Worm (Caenorhabditis elegans) whole organism, mixed stage, embryonic: ENCODE measurements around the gene C10C6.3.

ENCODE experiments used
- M03D4.4 ChIP-seq: sonication (generic microtip); optimal IDR thresholded peaks from 2 replicates; lab custom pipeline; 2017; ENCODE audit warnings: mild to moderate bottlenecking, missing genetic modification characterization, missing compliant biosample characterization
- blmp-1 ChIP-seq: fragments of 150-350 bp; optimal IDR thresholded peaks from 2 replicates; lab custom pipeline; 2014; ENCODE audit warnings: missing biosample characterization, missing genetic modification characterization
- ceh-39 ChIP-seq: fragments of 150-350 bp; optimal IDR thresholded peaks from 2 replicates; lab custom pipeline; 2014; ENCODE audit warnings: missing biosample characterization, missing genetic modification characterization
- ceh-43 ChIP-seq: fragments of 200-800 bp; sonication (Bioruptor generic); optimal IDR thresholded peaks from 2 replicates; lab custom pipeline; 2018; ENCODE audit warnings: mild to moderate bottlenecking, missing genetic modification characterization, moderate library complexity, missing compliant biosample characterization
- ceh-83 ChIP-seq: fragments of 200-800 bp; sonication (Bioruptor generic); optimal IDR thresholded peaks from 2 replicates; lab custom pipeline; 2018; ENCODE audit warnings: mild to moderate bottlenecking, missing genetic modification characterization, missing compliant biosample characterization
- ces-1 ChIP-seq: fragments of 150-350 bp; optimal IDR thresholded peaks from 2 replicates; lab custom pipeline; 2014; ENCODE audit warnings: missing biosample characterization, missing genetic modification reagents, missing genetic modification characterization
- cnd-1 ChIP-seq: fragments of 200-800 bp; sonication (Bioruptor generic); optimal IDR thresholded peaks from 2 replicates; lab custom pipeline; 2018; ENCODE audit warnings: mild to moderate bottlenecking, missing genetic modification characterization, missing compliant biosample characterization
- elt-1 ChIP-seq: sonication (generic microtip); optimal IDR thresholded peaks from 2 replicates; lab custom pipeline; 2017; ENCODE audit warnings: missing genetic modification characterization, mild to moderate bottlenecking, missing compliant biosample characterization, antibody characterized with exemption, moderate library complexity, borderline replicate concordance; ENCODE audit not compliant: insufficient read depth
- elt-3 ChIP-seq: fragments of 150-350 bp; optimal IDR thresholded peaks from 2 replicates; lab custom pipeline; 2014; ENCODE audit warnings: missing biosample characterization, missing genetic modification characterization
- flh-1 ChIP-seq: fragments of 200-800 bp; sonication (Bioruptor generic); optimal IDR thresholded peaks from 2 replicates; lab custom pipeline; 2018; ENCODE audit warnings: mild to moderate bottlenecking, missing genetic modification characterization, moderate library complexity, missing compliant biosample characterization
- ham-2 ChIP-seq: fragments of 200-800 bp; sonication (Bioruptor generic); optimal IDR thresholded peaks from 2 replicates; lab custom pipeline; 2018; ENCODE audit warnings: mild to moderate bottlenecking, missing genetic modification characterization, missing compliant biosample characterization
- hlh-1 ChIP-seq: fragments of 150-350 bp; optimal IDR thresholded peaks from 2 replicates; lab custom pipeline; 2014; ENCODE audit warnings: missing biosample characterization, missing genetic modification reagents, missing genetic modification characterization
- lin-13 ChIP-seq: fragments of 150-350 bp; optimal IDR thresholded peaks from 2 replicates; lab custom pipeline; 2014; ENCODE audit warnings: missing biosample characterization, missing genetic modification characterization
- lin-32 ChIP-seq: fragments of 200-800 bp; sonication (Bioruptor generic); optimal IDR thresholded peaks from 2 replicates; lab custom pipeline; 2018; ENCODE audit warnings: mild to moderate bottlenecking, missing genetic modification characterization, missing compliant biosample characterization
- lsy-2 ChIP-seq: fragments of 150-350 bp; optimal IDR thresholded peaks from 2 replicates; lab custom pipeline; 2014; ENCODE audit warnings: missing biosample characterization, missing genetic modification characterization
- mab-5 ChIP-seq: fragments of 150-350 bp; optimal IDR thresholded peaks from 2 replicates; lab custom pipeline; 2014; ENCODE audit warnings: missing biosample characterization, missing genetic modification characterization
- mls-2 ChIP-seq: sonication (generic microtip); optimal IDR thresholded peaks from 2 replicates; lab custom pipeline; 2016; ENCODE audit warnings: mild to moderate bottlenecking, missing genetic modification characterization, moderate library complexity, missing compliant biosample characterization
- nhr-12 ChIP-seq: fragments of 150-350 bp; optimal IDR thresholded peaks from 2 replicates; lab custom pipeline; 2014; ENCODE audit warnings: missing biosample characterization, missing genetic modification characterization
- nhr-2 ChIP-seq: fragments of 150-350 bp; optimal IDR thresholded peaks from 2 replicates; lab custom pipeline; 2014; ENCODE audit warnings: missing biosample characterization, missing genetic modification characterization
- nhr-237 ChIP-seq: fragments of 150-350 bp; optimal IDR thresholded peaks from 2 replicates; lab custom pipeline; 2014; ENCODE audit warnings: missing biosample characterization, missing genetic modification characterization
- nhr-28 ChIP-seq: fragments of 150-350 bp; optimal IDR thresholded peaks from 2 replicates; lab custom pipeline; 2014; ENCODE audit warnings: missing biosample characterization, missing genetic modification characterization
- nhr-76 ChIP-seq: sonication (generic microtip); optimal IDR thresholded peaks from 2 replicates; lab custom pipeline; 2017; ENCODE audit warnings: missing biosample characterization, missing genetic modification characterization
- pha-4 ChIP-seq: fragments of 150-350 bp; optimal IDR thresholded peaks from 2 replicates; lab custom pipeline; 2018; ENCODE audit warnings: missing biosample characterization, missing genetic modification reagents, missing genetic modification characterization
- sem-2 ChIP-seq: fragments of 200-800 bp; sonication (Bioruptor generic); optimal IDR thresholded peaks from 2 replicates; lab custom pipeline; 2018; ENCODE audit warnings: mild to moderate bottlenecking, missing genetic modification characterization, missing compliant biosample characterization
- sptf-1 ChIP-seq: sonication (generic microtip); optimal IDR thresholded peaks from 2 replicates; lab custom pipeline; 2017; ENCODE audit warnings: mild to moderate bottlenecking, missing genetic modification characterization, moderate library complexity, missing compliant biosample characterization
- tbx-8 ChIP-seq: fragments of 200-800 bp; sonication (Bioruptor generic); optimal IDR thresholded peaks from 2 replicates; lab custom pipeline; 2018; ENCODE audit warnings: mild to moderate bottlenecking, missing genetic modification characterization, moderate library complexity, missing compliant biosample characterization
- unc-120 ChIP-seq: sonication (generic microtip); optimal IDR thresholded peaks from 2 replicates; lab custom pipeline; 2017; ENCODE audit warnings: missing genetic modification characterization, missing compliant biosample characterization; ENCODE audit not compliant: poor library complexity, severe bottlenecking
- unc-39 ChIP-seq: fragments of 150-350 bp; optimal IDR thresholded peaks from 2 replicates; lab custom pipeline; 2014; ENCODE audit warnings: missing biosample characterization, missing genetic modification characterization
- unc-62 ChIP-seq: fragments of 150-350 bp; optimal IDR thresholded peaks from 2 replicates; lab custom pipeline; 2014; ENCODE audit warnings: missing biosample characterization, missing genetic modification reagents, missing genetic modification characterization
- zip-8 ChIP-seq: fragments of 150-350 bp; optimal IDR thresholded peaks from 2 replicates; lab custom pipeline; 2014; ENCODE audit warnings: missing biosample characterization, missing genetic modification characterization
- ztf-11 ChIP-seq: fragments of 150-350 bp; optimal IDR thresholded peaks from 2 replicates; lab custom pipeline; 2014; ENCODE audit warnings: missing biosample characterization, missing genetic modification characterization

The C10C6.3 gene

DNA sequence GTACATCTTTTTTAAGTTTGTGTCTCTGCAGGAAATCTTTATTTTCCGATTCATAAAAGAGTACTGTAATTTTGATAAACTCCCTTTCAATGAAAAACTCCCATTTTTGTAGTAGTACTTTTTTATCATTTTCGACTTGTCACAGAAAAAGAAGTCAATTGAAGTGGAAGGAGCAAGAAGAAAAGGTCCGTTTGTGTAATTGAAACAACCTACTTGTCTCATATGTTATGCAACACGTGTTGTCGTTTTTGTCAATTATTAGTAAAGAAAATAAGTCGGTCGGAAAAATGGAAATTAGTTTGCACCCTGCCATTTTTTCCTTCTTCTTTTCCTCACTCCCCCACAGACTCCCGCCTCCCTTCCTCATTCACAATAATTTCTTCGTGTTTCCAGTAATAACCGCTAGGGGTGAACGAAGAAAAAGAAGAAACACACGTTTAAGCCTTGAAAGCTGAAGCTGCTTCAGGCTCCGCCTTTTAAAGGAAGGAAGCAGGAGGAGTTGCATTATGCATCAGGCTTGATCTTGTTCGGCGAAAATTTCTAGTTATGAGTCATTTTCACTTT, 6.2 kb downstream of the C10C6.3 start:
- TF ChIP-seq ham-2: no peak
- no peak for TF ChIP-seq sptf-1 (tag; lab: Kevin White, UChicago)
- TF ChIP-seq zip-8 (tag; lab: Kevin White, UChicago): no peak
- no peak for TF ChIP-seq blmp-1 (tag; lab: Kevin White, UChicago)
- TF ChIP-seq hlh-1 (tag; lab: Kevin White, UChicago): no peak
- no peak for TF ChIP-seq ceh-83 (GFP tag; lab: Kevin White, UChicago)
- TF ChIP-seq lin-13: no peak
- no peak for TF ChIP-seq sem-2 (GFP tag; lab: Kevin White, UChicago)
- TF ChIP-seq, all 35 proteins: peak for 0

DNA sequence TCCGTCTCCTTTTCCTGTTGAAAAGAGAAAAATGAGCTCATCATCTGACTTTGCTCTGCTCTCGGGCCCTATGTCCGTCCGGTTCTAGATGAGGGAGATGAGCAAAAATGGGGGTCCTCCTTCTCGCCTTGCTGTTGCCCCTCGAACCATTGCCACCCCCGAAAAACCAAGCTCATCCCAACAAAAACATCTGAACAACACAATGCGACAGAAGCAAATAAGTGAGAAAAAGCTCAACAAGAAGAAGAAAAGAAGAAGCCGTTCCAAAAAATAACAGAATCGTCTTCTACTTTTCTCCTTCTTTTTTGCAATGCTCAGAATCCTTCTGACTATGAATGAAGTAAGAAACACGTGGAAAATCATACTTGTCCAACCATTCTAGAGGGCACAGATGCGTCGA, 9.2 kb downstream of the C10C6.3 start:
- TF ChIP-seq nhr-237 (no peak), ztf-11 (tag; lab: Kevin White, UChicago) (no peak), nhr-76 (tag; lab: Kevin White, UChicago) (no peak), sptf-1 (tag; lab: Kevin White, UChicago) (no peak), hlh-1 (tag; lab: Kevin White, UChicago) (no peak), lin-13 (no peak), unc-120 (tag; lab: Kevin White, UChicago) (no peak), nhr-12 (tag; lab: Kevin White, UChicago) (no peak), unc-39 (tag; lab: Kevin White, UChicago) (no peak), M03D4.4 (tag; lab: Kevin White, UChicago) (no peak), ceh-39 (tag; lab: Kevin White, UChicago) (no peak), nhr-2 (tag; lab: Kevin White, UChicago) (no peak), mls-2 (no peak), elt-3 (tag; lab: Kevin White, UChicago) (no peak), unc-62 (GFP tag; lab: Kevin White, UChicago) (no peak), zip-8 (tag; lab: Kevin White, UChicago) (no peak), ceh-43 (GFP tag; lab: Kevin White, UChicago) (no peak), nhr-28 (tag; lab: Kevin White, UChicago) (no peak)

DNA sequence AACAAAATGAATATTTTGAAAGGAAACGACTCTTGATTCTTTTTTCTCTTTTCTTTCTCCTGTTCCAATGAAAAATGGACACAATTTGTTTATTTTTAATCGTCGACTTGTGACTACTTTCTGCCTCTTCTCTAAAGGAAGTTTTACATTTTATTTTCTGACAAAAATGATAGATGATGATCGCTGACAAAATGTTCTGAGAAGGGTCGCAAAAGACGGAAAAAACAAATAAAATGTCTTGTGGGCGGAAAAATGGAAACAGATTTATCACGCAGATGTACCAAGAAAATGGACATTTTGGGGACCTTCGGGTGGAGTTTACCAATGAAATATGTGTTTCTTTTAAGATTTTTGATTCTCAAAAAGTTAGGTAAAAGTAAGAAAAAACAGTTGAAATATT, 12.1 kb downstream of the C10C6.3 start:
- TF ChIP-seq zip-8 (tag; lab: Kevin White, UChicago) (no peak), mls-2 (no peak), lsy-2 (no peak), lin-32 (no peak), nhr-28 (tag; lab: Kevin White, UChicago) (no peak), ceh-39 (tag; lab: Kevin White, UChicago) (no peak), nhr-76 (tag; lab: Kevin White, UChicago) (no peak), mab-5 (tag; lab: Kevin White, UChicago) (no peak), pha-4 (no peak), nhr-237 (no peak), elt-1 (tag; lab: Kevin White, UChicago) (no peak), unc-62 (GFP tag; lab: Kevin White, UChicago) (no peak), hlh-1 (tag; lab: Kevin White, UChicago) (no peak), cnd-1 (no peak), elt-3 (tag; lab: Kevin White, UChicago) (no peak)

DNA sequence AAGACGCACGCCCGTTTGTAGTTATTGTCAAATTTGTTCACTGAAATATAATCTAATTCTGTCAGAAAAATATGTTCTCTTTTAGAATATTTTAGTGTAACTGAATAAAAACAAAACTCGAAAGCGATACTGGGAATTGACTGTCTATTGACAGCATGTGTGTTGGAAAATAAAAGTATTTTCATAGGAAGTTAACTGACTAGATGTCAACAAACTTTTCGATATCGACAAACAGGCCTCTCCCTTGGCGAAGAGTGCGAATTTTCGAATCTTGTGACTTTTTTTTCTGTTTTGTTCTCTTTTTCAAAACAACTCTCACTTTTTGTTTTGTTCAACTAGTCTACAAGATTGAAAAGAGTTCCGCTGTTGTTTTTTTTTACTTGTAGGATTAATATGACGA, 26.8 kb downstream of the C10C6.3 start:
- TF ChIP-seq lin-13 (no peak), flh-1 (GFP tag; lab: Kevin White, UChicago) (no peak), hlh-1 (tag; lab: Kevin White, UChicago) (no peak), pha-4 (no peak), ces-1 (GFP tag; lab: Kevin White, UChicago) (no peak), unc-39 (tag; lab: Kevin White, UChicago) (no peak), lsy-2 (no peak), nhr-2 (tag; lab: Kevin White, UChicago) (no peak), ham-2 (no peak), nhr-12 (tag; lab: Kevin White, UChicago) (no peak), nhr-28 (tag; lab: Kevin White, UChicago) (no peak), nhr-76 (tag; lab: Kevin White, UChicago) (no peak), unc-62 (GFP tag; lab: Kevin White, UChicago) (no peak), lin-32 (no peak)
- TF ChIP-seq, all 35 proteins: peak for 0

DNA sequence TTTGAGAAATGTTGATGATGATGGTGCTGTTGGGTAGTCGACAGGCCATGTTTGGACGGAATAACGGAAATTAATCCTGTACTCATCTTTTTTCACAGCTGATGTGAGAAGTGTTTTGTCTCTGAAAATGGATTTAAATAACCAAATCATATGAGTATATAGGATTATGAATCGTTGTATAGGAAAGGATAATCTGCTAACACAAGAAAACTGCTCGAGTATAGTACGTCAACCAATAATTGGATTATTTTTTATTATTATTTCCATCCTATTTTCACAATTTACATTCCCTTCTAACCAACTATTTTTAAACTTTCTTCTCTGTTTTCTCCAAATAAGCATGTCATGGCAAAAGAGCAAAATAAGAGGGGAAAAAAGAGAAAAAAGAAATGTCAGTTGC, 29.3 kb downstream of the C10C6.3 start:
- no peak for TF ChIP-seq hlh-1 (tag; lab: Kevin White, UChicago)
- TF ChIP-seq tbx-8: no peak
- no peak for TF ChIP-seq nhr-2 (tag; lab: Kevin White, UChicago)
- TF ChIP-seq ceh-83 (GFP tag; lab: Kevin White, UChicago): no peak
- TF ChIP-seq ces-1 (GFP tag; lab: Kevin White, UChicago): peak; percentile 46
- TF ChIP-seq, all 35 proteins: peak for 1
